Worm (Caenorhabditis elegans): ENCODE data around the gene gpx-5.

gpx-5 gene

ce11 chrX:9589123-9589522, 4.7 kb downstream of the gpx-5 start, which contains the start of gene del-8:
Gene del-8 (plus strand): TSS chrX:9589423.
- TF ChIP-seq ceh-31 (tag; optimal IDR thresholded peaks at IDR 0.05) (no peak), tbx-7 (tag; optimal IDR thresholded peaks at IDR 0.05) (no peak), eyg-1 (tag; optimal IDR thresholded peaks at IDR 0.05) (no peak), pha-4 (tag; optimal IDR thresholded peaks at IDR 0.05) (no peak), fkh-6 (tag; optimal IDR thresholded peaks at IDR 0.05) (no peak), nhr-232 (tag; optimal IDR thresholded peaks at IDR 0.05) (no peak), ceh-48 (tag; optimal IDR thresholded peaks at IDR 0.05) (no peak), ceh-45 (GFP tag; IDR thresholded peaks at IDR 0.05) (no peak), ceh-19 (GFP tag; optimal IDR thresholded peaks at IDR 0.05) (no peak), elt-4 (tag; optimal IDR thresholded peaks at IDR 0.05) (no peak), K09A11.1 (tag; optimal IDR thresholded peaks at IDR 0.05; ENCODE audit: insufficient read depth) (no peak), elt-2 (tag; optimal IDR thresholded peaks at IDR 0.05) (no peak), dmd-4 (tag; optimal IDR thresholded peaks at IDR 0.05; ENCODE audit: borderline replicate concordance) (no peak), pat-9 (tag; optimal IDR thresholded peaks at IDR 0.05) (no peak), hlh-8 (tag; optimal IDR thresholded peaks at IDR 0.05) (no peak), ceh-34 (tag; optimal IDR thresholded peaks at IDR 0.05) (no peak), npax-4 (tag; optimal IDR thresholded peaks at IDR 0.05) (no peak)

DNA sequence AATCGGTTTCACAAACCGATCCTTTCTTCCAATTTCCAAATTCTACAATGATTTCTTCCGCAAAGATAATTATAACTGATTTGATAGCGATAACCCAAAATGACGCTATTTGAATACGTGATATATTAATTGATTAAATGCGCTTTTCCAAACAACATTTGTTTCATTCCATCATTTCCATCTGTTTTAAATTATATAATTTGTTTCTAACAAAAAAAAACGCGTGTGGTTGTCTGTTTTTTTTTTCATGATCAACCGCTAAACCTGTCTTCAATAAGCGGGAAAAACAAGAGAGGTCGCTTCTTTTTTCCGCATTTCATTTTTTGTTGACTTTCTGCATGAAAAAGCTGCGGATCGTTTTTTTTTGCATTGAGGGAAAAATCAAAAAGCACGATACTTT, 12.8 kb downstream of the gpx-5 start:
- no peak for TF ChIP-seq C38D4.7 (GFP tag; optimal IDR thresholded peaks at IDR 0.05)
- TF ChIP-seq ceh-19 (GFP tag; optimal IDR thresholded peaks at IDR 0.05) = no peak
- TF ChIP-seq ceh-18 (tag; optimal IDR thresholded peaks at IDR 0.05) = no peak
- TF ChIP-seq nhr-232 (tag; optimal IDR thresholded peaks at IDR 0.05) = no peak
- TF ChIP-seq pax-1 (tag; optimal IDR thresholded peaks at IDR 0.05) = no peak
- TF ChIP-seq F13H6.1 (tag; optimal IDR thresholded peaks at IDR 0.05) = no peak
- TF ChIP-seq K09A11.1 (tag; optimal IDR thresholded peaks at IDR 0.05; ENCODE audit: insufficient read depth) = no peak
- TF ChIP-seq fax-1 (tag; optimal IDR thresholded peaks at IDR 0.05) = no peak
- TF ChIP-seq eyg-1 (tag; optimal IDR thresholded peaks at IDR 0.05) = no peak
- TF ChIP-seq pag-3 (tag; optimal IDR thresholded peaks at IDR 0.05; ENCODE audit: borderline replicate concordance) = no peak
- TF ChIP-seq ama-1 (optimal IDR thresholded peaks at IDR 0.05) = no peak
- no peak for TF ChIP-seq sox-4 (tag; optimal IDR thresholded peaks at IDR 0.05)
- TF ChIP-seq syd-9 (tag; optimal IDR thresholded peaks at IDR 0.05) = no peak
- TF ChIP-seq mec-3 (tag; optimal IDR thresholded peaks at IDR 0.05; ENCODE audit: borderline replicate concordance) = no peak
- no peak for TF ChIP-seq unc-3 (GFP tag; conservative IDR thresholded peaks at IDR 0.05)
- TF ChIP-seq unc-3 (tag; optimal IDR thresholded peaks at IDR 0.05) = no peak
- TF ChIP-seq dve-1 (tag; optimal IDR thresholded peaks at IDR 0.05) = no peak

- TF ChIP-seq elt-2 (tag; optimal IDR thresholded peaks at IDR 0.05) = no peak
- TF ChIP-seq fax-1 (tag; optimal IDR thresholded peaks at IDR 0.05) = no peak
- no peak for TF ChIP-seq lin-11 (tag; optimal IDR thresholded peaks at IDR 0.05)
- no peak for TF ChIP-seq elt-4 (tag; optimal IDR thresholded peaks at IDR 0.05)
- no peak for TF ChIP-seq ceh-34 (tag; optimal IDR thresholded peaks at IDR 0.05)
- no peak for TF ChIP-seq T23F11.4 (GFP tag; optimal IDR thresholded peaks at IDR 0.05)
- TF ChIP-seq odd-2 (tag; optimal IDR thresholded peaks at IDR 0.05) = no peak
- no peak for TF ChIP-seq K09A11.1 (tag; optimal IDR thresholded peaks at IDR 0.05; ENCODE audit: insufficient read depth)
- no peak for TF ChIP-seq sox-4 (tag; optimal IDR thresholded peaks at IDR 0.05)
Measured at ce11 chrX:9602625-9603024, 18.2 kb downstream of the gpx-5 start.

ce11 chrX:9603180-9603579, 18.7 kb downstream of the gpx-5 start:
- TF ChIP-seq nfya-1 (tag; optimal IDR thresholded peaks at IDR 0.05) (no peak), ztf-16 (tag; optimal IDR thresholded peaks at IDR 0.05) (no peak), hlh-13 (GFP tag; optimal IDR thresholded peaks at IDR 0.05) (no peak), nhr-232 (tag; optimal IDR thresholded peaks at IDR 0.05) (no peak), syd-9 (tag; optimal IDR thresholded peaks at IDR 0.05) (no peak), tbx-2 (tag; optimal IDR thresholded peaks at IDR 0.05) (no peak), unc-86 (tag; optimal IDR thresholded peaks at IDR 0.05) (no peak), lin-11 (tag; optimal IDR thresholded peaks at IDR 0.05) (no peak), odd-2 (tag; optimal IDR thresholded peaks at IDR 0.05) (no peak), ama-1 (optimal IDR thresholded peaks at IDR 0.05) (no peak), pqm-1 (tag; optimal IDR thresholded peaks at IDR 0.05) (no peak), gmeb-2 (tag; optimal IDR thresholded peaks at IDR 0.05) (no peak), T23F11.4 (GFP tag; optimal IDR thresholded peaks at IDR 0.05) (no peak)

Measured in whole organism, late embryonic.